Worm (Caenorhabditis elegans) whole organism, L4/young adult: Measurements from ENCODE around the gene srx-13.

ENCODE experiments used
- W03F9.2 ChIP-seq: fragments of 150-350 bp; optimal IDR thresholded peaks from 2 replicates; lab custom pipeline; 2014; ENCODE audit warnings: missing biosample characterization, missing genetic modification characterization
- dao-5 ChIP-seq: sonication (generic microtip); optimal IDR thresholded peaks from 2 replicates; lab custom pipeline; 2016; ENCODE audit warnings: missing genotype, missing genetic modification characterization, moderate library complexity, missing compliant biosample characterization
- him-1 ChIP-seq: sonication (generic microtip); optimal IDR thresholded peaks from 2 replicates; lab custom pipeline; 2016; ENCODE audit warnings: missing genotype, missing genetic modification reagents, missing genetic modification characterization, missing compliant biosample characterization

The srx-13 gene

ce11 chrIV:1118566-1118965, at the start of gene srx-13:
Gene srx-13, minus strand, starts transcription at chrIV:1118666.
- no peak for TF ChIP-seq him-1 (tag; lab: Kevin White, UChicago)
- no peak for TF ChIP-seq dao-5
- TF ChIP-seq W03F9.2 (tag; lab: Kevin White, UChicago), result no peak

- TF ChIP-seq him-1 (tag; lab: Kevin White, UChicago), result no peak
- no peak for TF ChIP-seq dao-5
- TF ChIP-seq W03F9.2 (tag; lab: Kevin White, UChicago), result no peak
Measured at ce11 chrIV:1167352-1167751, 48.9 kb upstream of the srx-13 start.

ce11 chrIV:1163126-1163525, 44.7 kb upstream of the srx-13 start, which contains the start of gene C50A2.7:
Gene C50A2.7, plus strand, starts transcription at chrIV:1163426.
- TF ChIP-seq dao-5, result no peak
- TF ChIP-seq him-1 (tag; lab: Kevin White, UChicago), result no peak
- TF ChIP-seq W03F9.2 (tag; lab: Kevin White, UChicago), result no peak

ce11 chrIV:1160386-1160785, 41.9 kb upstream of the srx-13 start, which contains the start of gene ets-8:
Gene ets-8, minus strand, starts transcription at chrIV:1160486.
- no peak for TF ChIP-seq W03F9.2 (tag; lab: Kevin White, UChicago)
- no peak for TF ChIP-seq him-1 (tag; lab: Kevin White, UChicago)
- TF ChIP-seq dao-5, result no peak

ce11 chrIV:1157928-1158327, 39.5 kb upstream of the srx-13 start, which contains the start of gene C50A2.3:
Gene C50A2.3, minus strand, starts transcription at chrIV:1158028.
- no peak for TF ChIP-seq him-1 (tag; lab: Kevin White, UChicago)
- no peak for TF ChIP-seq W03F9.2 (tag; lab: Kevin White, UChicago)
- no peak for TF ChIP-seq dao-5

- TF ChIP-seq W03F9.2 (tag; lab: Kevin White, UChicago) (no peak), dao-5 (no peak), him-1 (tag; lab: Kevin White, UChicago) (no peak)
Measured at ce11 chrIV:1155206-1155605, 36.7 kb upstream of the srx-13 start.

- TF ChIP-seq dao-5, result no peak
- TF ChIP-seq him-1 (tag; lab: Kevin White, UChicago), result no peak
Measured at ce11 chrIV:1148425-1149151, 30.1 kb upstream of the srx-13 start.

- TF ChIP-seq him-1 (tag; lab: Kevin White, UChicago) (no peak), W03F9.2 (tag; lab: Kevin White, UChicago) (no peak), dao-5 (no peak)
Measured at ce11 chrIV:1147594-1147993, 29.1 kb upstream of the srx-13 start.

- TF ChIP-seq dao-5 (no peak), him-1 (tag; lab: Kevin White, UChicago) (no peak), W03F9.2 (tag; lab: Kevin White, UChicago) (no peak)
Measured at ce11 chrIV:1136658-1137057, 18.2 kb upstream of the srx-13 start, which contains the start of gene C44B12.6. Gene C44B12.6, minus strand, starts transcription at chrIV:1136758.

- TF ChIP-seq him-1 (tag; lab: Kevin White, UChicago), result no peak
Measured at ce11 chrIV:1127852-1128251, 9.4 kb upstream of the srx-13 start.

ce11 chrIV:1126490-1126889, 8.0 kb upstream of the srx-13 start, which contains the start of gene perm-2:
Gene perm-2, plus strand, starts transcription at chrIV:1126790.
- TF ChIP-seq W03F9.2 (tag; lab: Kevin White, UChicago) (no peak), dao-5 (no peak), him-1 (tag; lab: Kevin White, UChicago) (no peak)

- no peak for TF ChIP-seq W03F9.2 (tag; lab: Kevin White, UChicago)
- no peak for TF ChIP-seq dao-5
Measured at ce11 chrIV:1124741-1125140, 6.3 kb upstream of the srx-13 start, which contains the start of gene perm-4. Gene perm-4, minus strand, starts transcription at chrIV:1125107.

- TF ChIP-seq W03F9.2 (tag; lab: Kevin White, UChicago) (no peak), him-1 (tag; lab: Kevin White, UChicago) (no peak), dao-5 (no peak)
Measured at ce11 chrIV:1123357-1123756, 4.9 kb upstream of the srx-13 start.

ce11 chrIV:1121511-1121910, 3.0 kb upstream of the srx-13 start:
- TF ChIP-seq him-1 (tag; lab: Kevin White, UChicago) (no peak), W03F9.2 (tag; lab: Kevin White, UChicago) (no peak), dao-5 (no peak)

ce11 chrIV:1120865-1121264, 2.4 kb upstream of the srx-13 start:
- TF ChIP-seq dao-5, result no peak
- TF ChIP-seq him-1 (tag; lab: Kevin White, UChicago), result no peak
- no peak for TF ChIP-seq W03F9.2 (tag; lab: Kevin White, UChicago)
